Worm (Caenorhabditis elegans): ENCODE measurements around the gene tbcb-1.

- TF ChIP-seq snpc-4 (tag; optimal IDR thresholded peaks at IDR 0.05) = no peak
- TF ChIP-seq sptf-1 (tag; optimal IDR thresholded peaks at IDR 0.05) = no peak
- TF ChIP-seq nhr-76 (tag; optimal IDR thresholded peaks at IDR 0.05) = no peak
- no peak for TF ChIP-seq M03D4.4 (tag; optimal IDR thresholded peaks at IDR 0.05)
- no peak for TF ChIP-seq zip-8 (tag; optimal IDR thresholded peaks at IDR 0.05)
- TF ChIP-seq elt-1 (tag; optimal IDR thresholded peaks at IDR 0.05; ENCODE audit: borderline replicate concordance, insufficient read depth) = no peak
- no peak for TF ChIP-seq unc-39 (tag; optimal IDR thresholded peaks at IDR 0.05)
- no peak for TF ChIP-seq nhr-28 (tag; optimal IDR thresholded peaks at IDR 0.05)
- no peak for TF ChIP-seq lin-13 (tag; optimal IDR thresholded peaks at IDR 0.05)
- TF ChIP-seq hlh-1 (tag; optimal IDR thresholded peaks at IDR 0.05) = no peak
- TF ChIP-seq mls-2 (tag; optimal IDR thresholded peaks at IDR 0.05) = no peak
- TF ChIP-seq unc-62 (GFP tag; optimal IDR thresholded peaks at IDR 0.05) = no peak
- no peak for TF ChIP-seq ces-1 (GFP tag; optimal IDR thresholded peaks at IDR 0.05)
- no peak for TF ChIP-seq nhr-12 (tag; optimal IDR thresholded peaks at IDR 0.05)
These were observed 42.2 kb downstream of the tbcb-1 start, which contains the start of gene H37A05.2 for ce11 chrV:13634149-13634548.

Data from whole organism, mixed stage, embryonic.